Fruit fly (Drosophila melanogaster) whole organism, embryonic: ENCODE data around the gene CG11839.

ENCODE experiments used
- Ada2b ChIP-seq: fragments of 200-800 bp; sonication (Bioruptor generic); IDR thresholded peaks from 2 replicates; pipeline ENCODE4 v1.3.6; 2022; ENCODE audit warnings: missing biosample characterization, missing genetic modification characterization
- Atf6 ChIP-seq: fragments of 200-800 bp; sonication (Bioruptor generic); IDR thresholded peaks from 2 replicates; pipeline ENCODE4 v1.3.6; 2022; ENCODE audit warnings: missing biosample characterization, missing genetic modification characterization
- B-H1 ChIP-seq: fragments of 200-800 bp; sonication (Bioruptor generic); IDR thresholded peaks from 3 replicates; pipeline ENCODE4 v1.3.6; 2022; ENCODE audit warnings: missing biosample characterization, missing genetic modification characterization
- Blimp-1 ChIP-seq: fragments of 200-800 bp; sonication (Bioruptor generic); optimal IDR thresholded peaks from 3 replicates; lab custom pipeline; 2018; ENCODE audit warnings: missing biosample characterization, missing genetic modification characterization, mild to moderate bottlenecking, moderate library complexity, missing genetic modification reagents
- CG10462 ChIP-seq: fragments of 200-800 bp; sonication (Bioruptor generic); optimal IDR thresholded peaks from 2 replicates; lab custom pipeline; 2016; ENCODE audit warnings: missing biosample characterization, missing genetic modification characterization
- CG12071 ChIP-seq: fragments of 200-800 bp; sonication (Bioruptor generic); optimal IDR thresholded peaks from 3 replicates; lab custom pipeline; 2018; ENCODE audit warnings: missing biosample characterization, mild to moderate bottlenecking, missing genetic modification characterization
- CG12104 ChIP-seq: fragments of 200-800 bp; sonication (Bioruptor generic); optimal IDR thresholded peaks from 3 replicates; lab custom pipeline; 2016; ENCODE audit warnings: missing biosample characterization, missing genetic modification characterization
- CG12236 ChIP-seq: fragments of 200-800 bp; sonication (Bioruptor generic); optimal IDR thresholded peaks from 2 replicates; lab custom pipeline; 2016; ENCODE audit warnings: missing biosample characterization, missing genetic modification characterization
- CG13123 ChIP-seq: fragments of 200-800 bp; sonication (Bioruptor generic); optimal IDR thresholded peaks from 2 replicates; lab custom pipeline; 2016; ENCODE audit warnings: missing biosample characterization, missing genetic modification characterization
- CG14667 ChIP-seq: fragments of 200-800 bp; sonication (Bioruptor generic); IDR thresholded peaks from 2 replicates; pipeline ENCODE4 v1.3.6; 2022; ENCODE audit warnings: missing biosample characterization, missing genetic modification characterization
- CG17186 ChIP-seq: fragments of 200-800 bp; sonication (Bioruptor generic); optimal IDR thresholded peaks from 3 replicates; lab custom pipeline; 2017; ENCODE audit warnings: missing biosample characterization, missing genetic modification reagents, missing genetic modification characterization
- CG17829 ChIP-seq: fragments of 200-800 bp; optimal IDR thresholded peaks from 2 replicates; lab custom pipeline; 2019; ENCODE audit warnings: missing biosample characterization, mild to moderate bottlenecking, missing genetic modification characterization, moderate library complexity
- CG18764 ChIP-seq: fragments of 200-800 bp; sonication (Bioruptor generic); optimal IDR thresholded peaks from 3 replicates; lab custom pipeline; 2016; ENCODE audit warnings: missing biosample characterization, missing genetic modification characterization
- CG2129 ChIP-seq: fragments of 200-800 bp; sonication (Bioruptor generic); IDR thresholded peaks from 2 replicates; pipeline ENCODE4 v1.3.6; 2022; ENCODE audit warnings: missing biosample characterization, missing genetic modification characterization; ENCODE audit not compliant: partially characterized antibody
- CG2202 ChIP-seq: fragments of 200-800 bp; sonication (Bioruptor generic); optimal IDR thresholded peaks from 2 replicates; lab custom pipeline; 2018; ENCODE audit warnings: missing biosample characterization, mild to moderate bottlenecking, missing genetic modification characterization
- CG3065 ChIP-seq: fragments of 200-800 bp; sonication (Bioruptor generic); optimal IDR thresholded peaks from 2 replicates; lab custom pipeline; 2016; ENCODE audit warnings: missing biosample characterization, missing genetic modification characterization
- CG42726 ChIP-seq: fragments of 200-800 bp; sonication (Bioruptor generic); IDR thresholded peaks from 2 replicates; pipeline ENCODE4 v1.3.6; 2022; ENCODE audit warnings: missing biosample characterization, missing genetic modification characterization; ENCODE audit not compliant: partially characterized antibody
- CG4404 ChIP-seq: fragments of 200-800 bp; sonication (Bioruptor generic); IDR thresholded peaks from 2 replicates; pipeline ENCODE4 v1.3.6; 2022; ENCODE audit warnings: missing biosample characterization, missing genetic modification characterization
- CG5245 ChIP-seq: fragments of 200-800 bp; sonication (Bioruptor generic); optimal IDR thresholded peaks from 3 replicates; lab custom pipeline; 2016; ENCODE audit warnings: missing biosample characterization, missing genetic modification characterization
- CG9215 ChIP-seq: fragments of 200-800 bp; sonication (Bioruptor generic); IDR thresholded peaks from 2 replicates; pipeline ENCODE4 v1.3.6; 2022; ENCODE audit warnings: missing biosample characterization, missing genetic modification characterization
- Dll ChIP-seq: fragments of 200-800 bp; sonication (Bioruptor generic); IDR thresholded peaks from 4 replicates; pipeline ENCODE4 v1.3.6; 2022; ENCODE audit warnings: missing biosample characterization, missing genetic modification characterization; ENCODE audit not compliant: partially characterized antibody
- E2f1 ChIP-seq: fragments of 200-800 bp; sonication (Bioruptor generic); IDR thresholded peaks from 2 replicates; pipeline ENCODE4 v1.3.6; 2022; ENCODE audit warnings: missing biosample characterization, missing genetic modification characterization
- Gug ChIP-seq: fragments of 200-800 bp; sonication (Bioruptor generic); IDR thresholded peaks from 4 replicates; pipeline ENCODE4 v1.3.6; 2022; ENCODE audit warnings: missing biosample characterization, missing genetic modification characterization
- H15 ChIP-seq: fragments of 200-800 bp; sonication (Bioruptor generic); IDR thresholded peaks from 3 replicates; pipeline ENCODE4 v1.3.6; 2022; ENCODE audit warnings: missing biosample characterization, missing genetic modification characterization
- HLH3B ChIP-seq: fragments of 200-800 bp; sonication (Bioruptor generic); IDR thresholded peaks from 2 replicates; pipeline ENCODE4 v1.3.6; 2022; ENCODE audit warnings: missing biosample characterization, missing genetic modification characterization
- Jarid2 ChIP-seq: fragments of 200-800 bp; sonication (Bioruptor generic); optimal IDR thresholded peaks from 3 replicates; lab custom pipeline; 2017; ENCODE audit warnings: mild to moderate bottlenecking, missing biosample characterization, missing genetic modification reagents, missing genetic modification characterization
- Rx ChIP-seq: fragments of 200-800 bp; sonication (Bioruptor generic); IDR thresholded peaks from 2 replicates; pipeline ENCODE4 v1.3.6; 2022; ENCODE audit warnings: missing biosample characterization, missing genetic modification characterization
- Xbp1 ChIP-seq: fragments of 200-800 bp; sonication (Bioruptor generic); optimal IDR thresholded peaks from 3 replicates; lab custom pipeline; 2016; ENCODE audit warnings: missing biosample characterization, mild to moderate bottlenecking, missing genetic modification characterization
- ac ChIP-seq: fragments of 200-800 bp; sonication (Bioruptor generic); optimal IDR thresholded peaks from 3 replicates; lab custom pipeline; 2017; ENCODE audit warnings: missing biosample characterization, mild to moderate bottlenecking, missing genetic modification characterization
- amos ChIP-seq: fragments of 200-800 bp; sonication (Bioruptor generic); IDR thresholded peaks from 2 replicates; pipeline ENCODE4 v1.3.6; 2022; ENCODE audit warnings: missing biosample characterization, missing genetic modification characterization; ENCODE audit not compliant: partially characterized antibody
- cad ChIP-seq: fragments of >200 bp; optimal IDR thresholded peaks from 2 replicates; lab custom pipeline; 2017; ENCODE audit warnings: missing biosample characterization, missing genetic modification characterization
- cas ChIP-seq: fragments of 200-800 bp; sonication (Bioruptor generic); IDR thresholded peaks from 2 replicates; pipeline ENCODE4 v1.3.6; 2022; ENCODE audit warnings: missing biosample characterization, missing genetic modification characterization
- cato ChIP-seq: fragments of 200-800 bp; sonication (Bioruptor generic); optimal IDR thresholded peaks from 2 replicates; lab custom pipeline; 2016; ENCODE audit warnings: missing biosample characterization, missing genetic modification characterization, borderline replicate concordance
- cg ChIP-seq: fragments of 200-800 bp; sonication (Bioruptor generic); optimal IDR thresholded peaks from 3 replicates; lab custom pipeline; 2019; ENCODE audit warnings: missing biosample characterization, mild to moderate bottlenecking, missing genetic modification characterization, moderate library complexity
- chn ChIP-seq: fragments of 200-800 bp; sonication (Bioruptor generic); optimal IDR thresholded peaks from 2 replicates; lab custom pipeline; 2016; ENCODE audit warnings: missing biosample characterization, missing genetic modification characterization
- croc ChIP-seq: fragments of 200-800 bp; sonication (Bioruptor generic); conservative IDR thresholded peaks from 3 replicates; pipeline ENCODE4 v1.3.6; 2022; ENCODE audit warnings: missing biosample characterization, missing genetic modification characterization
- ems ChIP-seq: fragments of 200-800 bp; sonication (Bioruptor generic); optimal IDR thresholded peaks from 3 replicates; lab custom pipeline; 2016; ENCODE audit warnings: missing biosample characterization, missing genetic modification characterization
- ftz-f1 ChIP-seq: fragments of 200-800 bp; sonication (Bioruptor generic); optimal IDR thresholded peaks from 2 replicates; lab custom pipeline; 2016; ENCODE audit warnings: missing biosample characterization, missing genetic modification characterization
- lmd ChIP-seq: fragments of 200-800 bp; sonication (Bioruptor generic); IDR thresholded peaks from 2 replicates; pipeline ENCODE4 v1.3.6; 2022; ENCODE audit warnings: missing biosample characterization, missing genetic modification characterization
- lola ChIP-seq, 3 experiments: fragments of >200 bp in 2 of 3; fragments of 200-800 bp in 1 of 3; sonication (Bioruptor generic) in 1 of 3; optimal IDR thresholded peaks; 2 replicates each; lab custom pipeline; 2017 to 2019; ENCODE audit warnings: missing biosample characterization in 3 of 3, missing genetic modification characterization in 3 of 3, mild to moderate bottlenecking in 1 of 3, moderate library complexity in 1 of 3
- nerfin-1 ChIP-seq: fragments of 200-800 bp; sonication (Bioruptor generic); optimal IDR thresholded peaks from 3 replicates; lab custom pipeline; 2019; ENCODE audit warnings: missing biosample characterization, mild to moderate bottlenecking, missing genetic modification characterization, moderate library complexity
- pfk ChIP-seq: fragments of 200-800 bp; sonication (Bioruptor generic); optimal IDR thresholded peaks from 2 replicates; lab custom pipeline; 2018; ENCODE audit warnings: missing biosample characterization, mild to moderate bottlenecking, missing genetic modification characterization, moderate library complexity
- run ChIP-seq: fragments of 200-800 bp; sonication (Bioruptor generic); optimal IDR thresholded peaks from 3 replicates; lab custom pipeline; 2018; ENCODE audit warnings: missing biosample characterization, mild to moderate bottlenecking, missing genetic modification characterization
- sc ChIP-seq, 3 experiments: fragments of >200 bp in 2 of 3; fragments of 200-800 bp in 1 of 3; sonication (Bioruptor generic) in 1 of 3; optimal IDR thresholded peaks; 2 replicates in 2 of 3; 3 replicates in 1 of 3; lab custom pipeline; 2017; ENCODE audit warnings: mild to moderate bottlenecking in 1 of 3, missing biosample characterization in 1 of 3, missing genetic modification characterization in 1 of 3, missing genetic modification reagents in 1 of 3
- slbo ChIP-seq: fragments of 200-800 bp; sonication (Bioruptor generic); IDR thresholded peaks from 2 replicates; pipeline ENCODE4 v1.3.6; 2022; ENCODE audit warnings: missing biosample characterization, missing genetic modification characterization
- slp2 ChIP-seq: fragments of 200-800 bp; sonication (Bioruptor generic); optimal IDR thresholded peaks from 2 replicates; lab custom pipeline; 2016; ENCODE audit warnings: missing biosample characterization, missing genetic modification characterization
- trem ChIP-seq: fragments of 200-800 bp; optimal IDR thresholded peaks from 3 replicates; lab custom pipeline; 2019; ENCODE audit warnings: missing biosample characterization, mild to moderate bottlenecking, missing genetic modification characterization, moderate library complexity
- twi ChIP-seq: fragments of 200-800 bp; optimal IDR thresholded peaks from 2 replicates; lab custom pipeline; 2019; ENCODE audit warnings: missing biosample characterization, mild to moderate bottlenecking, missing genetic modification characterization, moderate library complexity
- unc-4 ChIP-seq: fragments of 200-800 bp; sonication (Bioruptor generic); IDR thresholded peaks from 2 replicates; pipeline ENCODE4 v1.3.6; 2022; ENCODE audit warnings: missing biosample characterization, missing genetic modification characterization; ENCODE audit not compliant: partially characterized antibody

CG11839 gene

dm6 chr3R:25024895-25025557, 44.7 kb upstream of the CG11839 start, which contains the start of the genes EMC6 and Hr96 (continued):
- TF ChIP-seq ftz-f1 (GFP tag; lab: Kevin White, UChicago), result peak; percentile 78
- peak; percentile 86 for TF ChIP-seq nerfin-1 (tag; lab: Kevin White, UChicago)
- TF ChIP-seq Rx, result peak; percentile 89
- peak; percentile 85 for TF ChIP-seq CG12104 (GFP tag; lab: Kevin White, UChicago)
- peak; percentile 89 for TF ChIP-seq Blimp-1 (GFP tag; lab: Kevin White, UChicago)
- TF ChIP-seq CG18764 (GFP tag; lab: Kevin White, UChicago), result peak; percentile 90
- peak; percentile 95 for TF ChIP-seq CG17829
- TF ChIP-seq lola (GFP tag; optimal IDR thresholded peaks at IDR 0.05; lab: Kevin White, UChicago), result peak in 1 of 3 experiments; percentile 90
- TF ChIP-seq slbo (GFP tag; lab: Robert Waterston, UW), result peak; percentile 97
- TF ChIP-seq Atf6, result peak; percentile 93
- peak; percentile 91 for TF ChIP-seq E2f1 (GFP tag; lab: Robert Waterston, UW)
- peak; percentile 88 for TF ChIP-seq CG14667 (GFP tag; lab: Robert Waterston, UW)
- no peak for TF ChIP-seq cg (GFP tag; lab: Kevin White, UChicago)
- TF ChIP-seq CG42726 (GFP tag; lab: Robert Waterston, UW), result no peak
- TF ChIP-seq HLH3B, result peak; percentile 92
- TF ChIP-seq amos, result peak; percentile 63
- peak; percentile 76 for TF ChIP-seq run (tag; lab: Kevin White, UChicago)
- no peak for TF ChIP-seq CG13123 (GFP tag; lab: Kevin White, UChicago)
- peak; percentile 90 for TF ChIP-seq Ada2b (GFP tag; lab: Robert Waterston, UW)
- TF ChIP-seq croc (GFP tag; lab: Robert Waterston, UW), result peak; percentile 79
- peak; percentile 29 for TF ChIP-seq pfk (GFP tag; lab: Kevin White, UChicago)
- TF ChIP-seq B-H1 (GFP tag; lab: Robert Waterston, UW), result peak; percentile 90
- TF ChIP-seq lmd (GFP tag; lab: Robert Waterston, UW), result peak; percentile 92
- TF ChIP-seq Gug (GFP tag; lab: Robert Waterston, UW), result peak; percentile 93
- TF ChIP-seq twi (tag; lab: Kevin White, UChicago), result peak; percentile 84
- peak; percentile 88 for TF ChIP-seq CG12071
- peak; percentile 91 for TF ChIP-seq slp2 (GFP tag; lab: Kevin White, UChicago)
- TF ChIP-seq CG9215, result peak; percentile 86
- peak; percentile 87 for TF ChIP-seq CG17186 (GFP tag; lab: Kevin White, UChicago)
- peak; percentile 96 for TF ChIP-seq ems (GFP tag; lab: Kevin White, UChicago)
- no peak for TF ChIP-seq Jarid2 (GFP tag; lab: Kevin White, UChicago)
- TF ChIP-seq CG12236, result peak; percentile 70
- TF ChIP-seq CG5245 (GFP tag; lab: Kevin White, UChicago), result peak; percentile 89
- TF ChIP-seq cad, result no peak
- TF ChIP-seq Xbp1 (GFP tag; lab: Kevin White, UChicago), result peak; percentile 96
- peak; percentile 94 for TF ChIP-seq trem (tag; lab: Kevin White, UChicago)
- TF ChIP-seq cato (GFP tag; lab: Kevin White, UChicago), result peak; percentile 92
- no peak for TF ChIP-seq sc (optimal IDR thresholded peaks at IDR 0.05; lab: Kevin White, UChicago)
- peak; percentile 77 for TF ChIP-seq sc (GFP tag; optimal IDR thresholded peaks at IDR 0.05; lab: Kevin White, UChicago)
- peak; percentile 80 for TF ChIP-seq CG2202 (tag; lab: Kevin White, UChicago)
- peak; percentile 93 for TF ChIP-seq H15 (GFP tag; lab: Robert Waterston, UW)
- peak; percentile 88 for TF ChIP-seq CG10462
- peak; percentile 77 for TF ChIP-seq ac (GFP tag; lab: Kevin White, UChicago)
- TF ChIP-seq chn (GFP tag; lab: Kevin White, UChicago), result peak; percentile 96
- TF ChIP-seq unc-4 (GFP tag; lab: Robert Waterston, UW), result peak; percentile 65
- peak; percentile 78 for TF ChIP-seq Dll (GFP tag; lab: Robert Waterston, UW)
- peak; percentile 87 for TF ChIP-seq CG3065 (GFP tag; lab: Kevin White, UChicago)
- TF ChIP-seq CG4404 (GFP tag; lab: Robert Waterston, UW), result peak; percentile 85
- peak; percentile 87 for TF ChIP-seq cas (GFP tag; lab: Robert Waterston, UW)
- 0 out of 2 replicates have a peak, but pooled peaks have one; percentile 4 for TF ChIP-seq CG2129 (GFP tag; lab: Robert Waterston, UW)
